Fruit fly (Drosophila melanogaster): ENCODE measurements around the gene Tsp66E.

Gene Tsp66E

DNA sequence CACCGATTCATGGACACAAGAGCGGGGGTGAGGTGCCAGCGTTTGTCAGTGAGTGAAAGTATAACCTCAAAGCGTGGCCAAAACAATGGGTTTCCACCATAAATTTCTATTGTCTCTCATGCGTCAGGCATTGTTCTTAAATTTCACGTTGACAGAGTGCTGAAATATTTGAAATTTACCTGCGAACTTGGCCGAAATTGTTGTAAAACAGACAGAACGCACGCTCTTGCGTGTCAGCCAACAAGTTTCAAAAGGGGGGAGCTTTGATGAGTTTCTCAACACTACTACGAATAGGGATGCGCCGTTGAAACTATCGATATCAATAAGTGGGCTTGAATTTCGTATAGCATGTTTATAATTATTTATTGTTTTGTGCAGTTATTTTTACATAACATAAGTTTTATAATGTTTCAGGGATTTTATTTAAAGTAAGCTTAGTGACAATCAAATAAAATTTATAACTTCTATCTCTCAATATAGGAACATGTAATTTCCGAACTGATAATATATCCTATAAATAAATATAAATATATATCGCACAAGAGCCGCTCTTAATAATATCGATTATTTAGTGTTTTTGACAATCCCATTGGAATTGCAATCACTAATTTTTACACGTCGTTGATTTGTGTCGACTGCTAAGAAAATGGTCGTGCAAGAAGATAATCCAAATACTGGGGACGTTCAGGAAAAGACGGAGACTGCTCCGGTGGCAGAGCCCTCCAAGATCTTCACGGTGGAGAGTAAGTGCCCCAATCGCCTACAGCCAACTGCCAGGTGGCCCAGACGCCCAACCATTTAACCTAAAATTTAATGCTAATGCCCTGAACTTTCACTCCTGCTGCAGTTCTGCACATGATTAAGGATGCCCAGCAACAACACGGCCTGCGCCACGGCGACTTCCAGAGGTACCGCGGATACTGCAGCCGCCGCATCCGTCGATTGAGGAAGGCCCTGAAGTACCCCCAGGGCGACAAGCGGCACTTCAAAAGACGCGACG lies 62.5 kb downstream of the Tsp66E start, which contains the start of the genes pix and Srp68 (continued):
- TF ChIP-seq Camta (GFP tag; optimal IDR thresholded peaks at IDR 0.05): no peak
- TF ChIP-seq crc (GFP tag; optimal IDR thresholded peaks at IDR 0.05): peak; percentile 20
- TF ChIP-seq ken (GFP tag; IDR thresholded peaks at IDR 0.05): 0 out of 3 replicates have a peak, but pooled peaks have one; percentile 48
- peak; percentile 67 for TF ChIP-seq HLH4C (GFP tag; IDR thresholded peaks at IDR 0.05; ENCODE audit: partially characterized antibody)
- peak in 1 of 2 experiments; percentile 36 for TF ChIP-seq bsh (GFP tag; optimal IDR thresholded peaks at IDR 0.05)
- peak; percentile 44 for TF ChIP-seq exex (tag; optimal IDR thresholded peaks at IDR 0.05)
- peak; percentile 78; the same call in 1 of the 2 replicates for TF ChIP-seq hbn (GFP tag; IDR thresholded peaks at IDR 0.05; ENCODE audit: partially characterized antibody)
- no peak for TF ChIP-seq CG6175 (GFP tag; IDR thresholded peaks at IDR 0.05)
- no peak for TF ChIP-seq CG8388 (GFP tag; optimal IDR thresholded peaks at IDR 0.05)
- TF ChIP-seq Fer2 (tag; optimal IDR thresholded peaks at IDR 0.05): peak; percentile 59
- TF ChIP-seq Sry-β (GFP tag; optimal IDR thresholded peaks at IDR 0.05): peak; percentile 76
- TF ChIP-seq Rfx (GFP tag; IDR thresholded peaks at IDR 0.05): peak; percentile 65
- TF ChIP-seq sim (GFP tag; IDR thresholded peaks at IDR 0.05): no peak
- TF ChIP-seq kay (GFP tag; optimal IDR thresholded peaks at IDR 0.05): peak; percentile 30
- TF ChIP-seq zen2 (GFP tag; IDR thresholded peaks at IDR 0.05; ENCODE audit: partially characterized antibody): peak; percentile 36; the same call in 1 of the 3 replicates
- TF ChIP-seq p53 (GFP tag; optimal IDR thresholded peaks at IDR 0.05): peak; percentile 66
- TF ChIP-seq pho (GFP tag; optimal IDR thresholded peaks at IDR 0.05): peak; percentile 54
- peak; percentile 59 for TF ChIP-seq chn (GFP tag; optimal IDR thresholded peaks at IDR 0.05)
- TF ChIP-seq CG8089 (GFP tag; optimal IDR thresholded peaks at IDR 0.05): peak; percentile 19
- peak in 1 of 3 experiments; percentile 76 for TF ChIP-seq Stat92E (GFP tag; optimal IDR thresholded peaks at IDR 0.05)
- TF ChIP-seq Trl (optimal IDR thresholded peaks at IDR 0.05): no peak
- peak; percentile 51 for TF ChIP-seq Trl (GFP tag; optimal IDR thresholded peaks at IDR 0.05)
- TF ChIP-seq nerfin-2 (GFP tag; IDR thresholded peaks at IDR 0.05; ENCODE audit: partially characterized antibody): peak; percentile 45; the same call in 1 of the 2 replicates
- peak; percentile 39 for TF ChIP-seq mam (GFP tag; optimal IDR thresholded peaks at IDR 0.05)
- peak; percentile 53 for TF ChIP-seq CG1602 (GFP tag; optimal IDR thresholded peaks at IDR 0.05)
- 0 out of 2 replicates have a peak, but pooled peaks have one; percentile 68 for TF ChIP-seq CG2129 (GFP tag; IDR thresholded peaks at IDR 0.05; ENCODE audit: partially characterized antibody)
- TF ChIP-seq NfI (GFP tag; optimal IDR thresholded peaks at IDR 0.05): peak; percentile 68
- TF ChIP-seq CG16815 (GFP tag; optimal IDR thresholded peaks at IDR 0.05): peak; percentile 47
- TF ChIP-seq esg (GFP tag; conservative IDR thresholded peaks at IDR 0.05): no peak
- TF ChIP-seq CG10267 (tag; optimal IDR thresholded peaks at IDR 0.05): peak; percentile 99
- no peak for TF ChIP-seq Lim3 (GFP tag; IDR thresholded peaks at IDR 0.05)
- 0 out of 2 replicates have a peak, but pooled peaks have one; percentile 34 for TF ChIP-seq NFAT (GFP tag; IDR thresholded peaks at IDR 0.05)
- peak; percentile 1 for TF ChIP-seq Mes4 (GFP tag; optimal IDR thresholded peaks at IDR 0.05)
- peak; percentile 79 for TF ChIP-seq CG9727 (GFP tag; optimal IDR thresholded peaks at IDR 0.05)
- TF ChIP-seq Doc3 (GFP tag; IDR thresholded peaks at IDR 0.05; ENCODE audit: partially characterized antibody): peak; percentile 83
- peak; percentile 57 for TF ChIP-seq slou (GFP tag; optimal IDR thresholded peaks at IDR 0.05)
- peak; percentile 63 for TF ChIP-seq twi (tag; optimal IDR thresholded peaks at IDR 0.05)
- TF ChIP-seq CG8290 (GFP tag; optimal IDR thresholded peaks at IDR 0.05): peak; percentile 53
- peak in 1 of 2 experiments; percentile 39 for TF ChIP-seq CG8290 (tag; optimal IDR thresholded peaks at IDR 0.05)
- TF ChIP-seq CG17829 (tag; optimal IDR thresholded peaks at IDR 0.05): peak; percentile 76
- peak; percentile 87 for TF ChIP-seq nmo (GFP tag; optimal IDR thresholded peaks at IDR 0.05)
- TF ChIP-seq dimm (GFP tag; IDR thresholded peaks at IDR 0.05): no peak
- peak; percentile 31 for TF ChIP-seq Antp (GFP tag; optimal IDR thresholded peaks at IDR 0.05)
- TF ChIP-seq PHDP (tag; optimal IDR thresholded peaks at IDR 0.05): peak; percentile 58
- peak; percentile 33 for TF ChIP-seq tx (GFP tag; optimal IDR thresholded peaks at IDR 0.05)
- TF ChIP-seq CG31441 (GFP tag; IDR thresholded peaks at IDR 0.05): no peak
- no peak for TF ChIP-seq tup (GFP tag; optimal IDR thresholded peaks at IDR 0.05)
- TF ChIP-seq HLH54F (GFP tag; optimal IDR thresholded peaks at IDR 0.05): peak; percentile 62
